Worm (Caenorhabditis elegans): ENCODE results near the gene Y37E11AM.3.

The Y37E11AM.3 gene

DNA sequence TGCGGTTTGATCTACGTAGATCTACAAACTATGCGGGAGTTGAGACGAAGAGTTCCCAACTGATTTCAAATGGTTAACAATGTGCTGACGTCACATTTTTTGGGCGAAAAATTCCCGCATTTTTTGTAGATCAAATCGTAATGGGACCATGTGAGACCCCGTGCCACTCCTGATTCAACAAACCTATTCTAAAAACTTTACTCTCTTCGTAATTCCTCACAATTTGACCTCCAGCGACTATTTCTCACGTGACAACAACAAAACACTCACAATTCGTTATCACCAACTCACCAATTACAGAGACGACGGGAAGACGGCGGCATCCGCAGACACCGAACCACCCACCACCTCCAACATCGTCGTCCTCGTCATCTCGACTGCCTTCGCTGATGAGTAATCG, 24.8 kb upstream of the Y37E11AM.3 start, which contains the start of gene siah-1 (continued):
- TF ChIP-seq ztf-7 (tag; optimal IDR thresholded peaks at IDR 0.05) (no peak), ZK337.2 (GFP tag; IDR thresholded peaks at IDR 0.05) (no peak), dmd-6 (GFP tag; IDR thresholded peaks at IDR 0.05) (peak; percentile 30)

DNA sequence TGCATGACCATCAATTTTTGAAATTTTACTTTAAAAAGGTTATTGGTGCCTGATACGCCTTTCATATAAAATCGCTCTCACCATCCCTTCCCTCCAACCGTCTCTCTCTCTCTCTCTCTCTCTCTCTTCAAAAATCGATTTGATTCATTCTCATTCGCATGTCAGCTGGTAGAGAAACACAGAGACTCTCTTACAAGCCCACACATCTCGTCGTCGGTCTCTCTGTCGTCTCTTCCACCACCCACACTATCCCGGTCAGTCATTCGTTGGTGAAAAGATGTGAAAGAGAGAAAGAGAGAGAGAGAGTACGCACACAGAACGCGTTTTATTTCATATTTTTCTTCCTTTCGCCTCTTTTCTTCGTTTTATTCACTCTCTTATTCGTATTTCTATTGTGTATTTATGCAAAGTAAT, 23.5 kb upstream of the Y37E11AM.3 start:
- TF ChIP-seq rbr-2 (tag; optimal IDR thresholded peaks at IDR 0.05) (peak; percentile 81), jun-1 (tag; optimal IDR thresholded peaks at IDR 0.05) (peak; percentile 62), ceh-62 (tag; optimal IDR thresholded peaks at IDR 0.05) (no peak), nhr-41 (GFP tag; IDR thresholded peaks at IDR 0.05) (no peak), ctbp-1 (GFP tag; IDR thresholded peaks at IDR 0.05) (0 out of 2 replicates have a peak, but pooled peaks have one; percentile 21), daf-12 (tag; optimal IDR thresholded peaks at IDR 0.05) (no peak), zfp-2 (tag; optimal IDR thresholded peaks at IDR 0.05) (no peak), egl-43 (GFP tag; IDR thresholded peaks at IDR 0.05) (0 out of 2 replicates have a peak, but pooled peaks have one; percentile 8), ZK546.5 (tag; optimal IDR thresholded peaks at IDR 0.05) (no peak), nhr-28 (tag; optimal IDR thresholded peaks at IDR 0.05) (peak; percentile 86), dmd-6 (GFP tag; IDR thresholded peaks at IDR 0.05) (peak; percentile 44; the same call in 1 of the 2 replicates), egl-27 (tag; optimal IDR thresholded peaks at IDR 0.05) (no peak), lin-29 (GFP tag; IDR thresholded peaks at IDR 0.05) (no peak), dpl-1 (GFP tag; optimal IDR thresholded peaks at IDR 0.05) (peak; percentile 47), Y48G9A.11 (GFP tag; IDR thresholded peaks at IDR 0.05) (no peak), cey-2 (tag; optimal IDR thresholded peaks at IDR 0.05; ENCODE audit: borderline replicate concordance, insufficient read depth) (no peak), nhr-10 (tag; optimal IDR thresholded peaks at IDR 0.05) (peak; percentile 62), dve-1 (tag; optimal IDR thresholded peaks at IDR 0.05; ENCODE audit: insufficient read depth) (peak; percentile 90), aha-1 (tag) (peak; percentile 95), ces-1 (GFP tag; optimal IDR thresholded peaks at IDR 0.05) (no peak), attf-4 (tag; optimal IDR thresholded peaks at IDR 0.05) (no peak), lim-7 (GFP tag; IDR thresholded peaks at IDR 0.05) (no peak), vab-7 (GFP tag; IDR thresholded peaks at IDR 0.05) (no peak), mdl-1 (tag; optimal IDR thresholded peaks at IDR 0.05) (peak in 1 of 2 experiments; percentile 88), Y75B8A.6 (GFP tag; IDR thresholded peaks at IDR 0.05) (no peak), ztf-7 (tag; optimal IDR thresholded peaks at IDR 0.05) (peak; percentile 58), ama-1 (optimal IDR thresholded peaks at IDR 0.05) (no peak), duxl-1 (tag; optimal IDR thresholded peaks at IDR 0.05; ENCODE audit: poor library complexity) (no peak), F49E8.2 (tag; optimal IDR thresholded peaks at IDR 0.05; ENCODE audit: borderline replicate concordance) (no peak), F26F4.8 (GFP tag; conservative IDR thresholded peaks at IDR 0.05) (no peak), nhr-6 (tag; optimal IDR thresholded peaks at IDR 0.05) (peak; percentile 71), sdz-12 (GFP tag; optimal IDR thresholded peaks at IDR 0.05) (no peak), saeg-2 (GFP tag; IDR thresholded peaks at IDR 0.05) (no peak), nhr-11 (tag; optimal IDR thresholded peaks at IDR 0.05) (peak; percentile 83), arid-1 (GFP tag; conservative IDR thresholded peaks at IDR 0.05) (peak; percentile 54; the same call in 1 of the 2 replicates), daf-19 (GFP tag; conservative IDR thresholded peaks at IDR 0.05) (no peak), nhr-25 (tag; optimal IDR thresholded peaks at IDR 0.05; ENCODE audit: borderline replicate concordance, insufficient read depth) (peak; percentile 57), tag-97 (GFP tag; IDR thresholded peaks at IDR 0.05) (no peak), mdt-29 (GFP tag; IDR thresholded peaks at IDR 0.05) (no peak), T26A8.4 (GFP tag; IDR thresholded peaks at IDR 0.05) (peak; percentile 52; the same call in 1 of the 2 replicates), pha-4 (GFP tag; IDR thresholded peaks at IDR 0.05) (no peak), pha-4 (tag; optimal IDR thresholded peaks at IDR 0.05) (peak; percentile 60), ceh-82 (tag; optimal IDR thresholded peaks at IDR 0.05) (no peak), F10B5.3 (tag; optimal IDR thresholded peaks at IDR 0.05) (no peak), lin-15B (tag; optimal IDR thresholded peaks at IDR 0.05) (no peak), hif-1 (tag; optimal IDR thresholded peaks at IDR 0.05) (peak in 1 of 2 experiments; percentile 61), zip-11 (GFP tag; IDR thresholded peaks at IDR 0.05) (no peak), tra-1 (GFP tag; IDR thresholded peaks at IDR 0.05) (no peak)

Measured in whole organism, L4 larva.